Worm (Caenorhabditis elegans): ENCODE measurements around the gene Y38E10A.1.

DNA sequence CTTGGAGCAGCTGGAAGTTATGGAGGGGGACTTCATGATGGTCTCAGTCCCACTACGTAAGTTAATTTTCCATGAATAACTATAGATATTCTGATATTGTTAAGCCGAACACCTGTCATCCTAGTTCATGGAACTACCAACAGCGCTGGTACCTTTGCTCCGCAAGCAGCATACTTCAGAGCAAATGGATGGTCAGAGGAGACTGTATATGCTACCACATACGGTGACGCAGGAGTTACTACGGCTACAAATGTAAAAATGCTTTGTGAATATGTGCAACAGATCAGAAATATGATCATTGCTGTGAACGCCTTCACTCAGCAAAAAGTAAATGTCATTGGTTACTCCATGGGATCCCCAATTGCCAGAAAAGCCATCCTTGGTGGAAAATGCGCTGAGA, 35.7 kb upstream of the Y38E10A.1 start:
- TF ChIP-seq med-1 (GFP tag; optimal IDR thresholded peaks at IDR 0.05; ENCODE audit: insufficient read depth) (no peak), flt-1 (GFP tag; IDR thresholded peaks at IDR 0.05) (no peak), ztf-23 (GFP tag; IDR thresholded peaks at IDR 0.05) (no peak), ref-1 (GFP tag; conservative IDR thresholded peaks at IDR 0.05) (no peak), klf-2 (GFP tag; conservative IDR thresholded peaks at IDR 0.05) (no peak), ztf-29 (GFP tag; IDR thresholded peaks at IDR 0.05) (no peak), tab-1 (GFP tag; IDR thresholded peaks at IDR 0.05) (no peak), T22C8.4 (GFP tag; IDR thresholded peaks at IDR 0.05) (no peak)
